Worm (Caenorhabditis elegans): Measurements from ENCODE around the gene chmp-7.

Gene chmp-7

ce11 chrII:9061557-9062183 is 6.9 kb downstream of the chmp-7 start (continued):
- TF ChIP-seq nhr-48 (tag; optimal IDR thresholded peaks at IDR 0.05) = peak; percentile 43
- TF ChIP-seq daf-19 (GFP tag; conservative IDR thresholded peaks at IDR 0.05) = peak; percentile 72; the same call in 1 of the 2 replicates
- TF ChIP-seq aha-1 (tag) = peak; percentile 97
- TF ChIP-seq spr-1 (tag; optimal IDR thresholded peaks at IDR 0.05) = no peak
- TF ChIP-seq ztf-7 (tag; optimal IDR thresholded peaks at IDR 0.05) = no peak
- no peak for TF ChIP-seq ceh-44 (GFP tag; IDR thresholded peaks at IDR 0.05)
- no peak; the same call in 1 of the 2 replicates for TF ChIP-seq lin-1 (GFP tag; IDR thresholded peaks at IDR 0.05)
- no peak for TF ChIP-seq nhr-111 (GFP tag; optimal IDR thresholded peaks at IDR 0.05)
- TF ChIP-seq D1046.2 (GFP tag; IDR thresholded peaks at IDR 0.05) = no peak
- no peak for TF ChIP-seq dmd-9 (GFP tag; IDR thresholded peaks at IDR 0.05)
- peak; percentile 56; the same call in 1 of the 2 replicates for TF ChIP-seq lin-38 (GFP tag; IDR thresholded peaks at IDR 0.05)
- no peak for TF ChIP-seq ceh-20 (GFP tag; IDR thresholded peaks at IDR 0.05)
- no peak for TF ChIP-seq ZK546.5 (tag; optimal IDR thresholded peaks at IDR 0.05)
- peak; percentile 50 to 69 for TF ChIP-seq mdl-1 (tag; optimal IDR thresholded peaks at IDR 0.05)
- peak; percentile 89 for TF ChIP-seq set-16 (GFP tag; IDR thresholded peaks at IDR 0.05)
- TF ChIP-seq daf-16 (GFP tag; optimal IDR thresholded peaks at IDR 0.05) = peak in 1 of 2 experiments; percentile 26
- TF ChIP-seq daf-16 (tag; optimal IDR thresholded peaks at IDR 0.05) = peak; percentile 48
- TF ChIP-seq hmg-1.1 (GFP tag; IDR thresholded peaks at IDR 0.05) = peak; percentile 90
- TF ChIP-seq nhr-41 (GFP tag; IDR thresholded peaks at IDR 0.05) = no peak
- TF ChIP-seq duxl-1 (tag; optimal IDR thresholded peaks at IDR 0.05; ENCODE audit: poor library complexity) = no peak
- TF ChIP-seq lsy-2 (tag; optimal IDR thresholded peaks at IDR 0.05) = peak; percentile 72 to 76
- TF ChIP-seq ceh-32 (tag; optimal IDR thresholded peaks at IDR 0.05; ENCODE audit: poor library complexity) = peak; percentile 7
- TF ChIP-seq nhr-102 (tag; optimal IDR thresholded peaks at IDR 0.05) = peak; percentile 20
- no peak for TF ChIP-seq lin-39 (tag; optimal IDR thresholded peaks at IDR 0.05)
- TF ChIP-seq snpc-1.2 (GFP tag; IDR thresholded peaks at IDR 0.05) = 0 out of 2 replicates have a peak, but pooled peaks have one; percentile 28
- TF ChIP-seq nhr-77 (tag; optimal IDR thresholded peaks at IDR 0.05) = peak; percentile 68
- TF ChIP-seq tra-1 (GFP tag; IDR thresholded peaks at IDR 0.05) = peak; percentile 53
- no peak for TF ChIP-seq F49E8.2 (tag; optimal IDR thresholded peaks at IDR 0.05; ENCODE audit: borderline replicate concordance)
- no peak for TF ChIP-seq skn-1 (tag; optimal IDR thresholded peaks at IDR 0.05)
- peak in 1 of 2 experiments; percentile 74 for TF ChIP-seq hif-1 (tag; optimal IDR thresholded peaks at IDR 0.05)
- TF ChIP-seq egl-27 (tag; optimal IDR thresholded peaks at IDR 0.05) = peak; percentile 3
- peak; percentile 66 for TF ChIP-seq F37D6.2 (tag; optimal IDR thresholded peaks at IDR 0.05)
- no peak for TF ChIP-seq nhr-76 (tag; optimal IDR thresholded peaks at IDR 0.05)
- TF ChIP-seq aly-2 (tag; optimal IDR thresholded peaks at IDR 0.05) = no peak
- peak; percentile 76 for TF ChIP-seq nhr-11 (tag; optimal IDR thresholded peaks at IDR 0.05)
- TF ChIP-seq dve-1 (tag; optimal IDR thresholded peaks at IDR 0.05; ENCODE audit: insufficient read depth) = peak; percentile 82
- no peak for TF ChIP-seq pqm-1 (tag; optimal IDR thresholded peaks at IDR 0.05)
- peak; percentile 87 for TF ChIP-seq rbr-2 (tag; optimal IDR thresholded peaks at IDR 0.05)
- peak; percentile 15 for TF ChIP-seq nhr-10 (tag; optimal IDR thresholded peaks at IDR 0.05)
- TF ChIP-seq mep-1 (tag; optimal IDR thresholded peaks at IDR 0.05) = peak; percentile 89
- peak; percentile 28; the same call in 1 of the 2 replicates for TF ChIP-seq arid-1 (GFP tag; conservative IDR thresholded peaks at IDR 0.05)

All from whole organism, L4 larva.